Fruit fly (Drosophila melanogaster): ENCODE measurements around the gene CG33489.

CG33489 gene

DNA sequence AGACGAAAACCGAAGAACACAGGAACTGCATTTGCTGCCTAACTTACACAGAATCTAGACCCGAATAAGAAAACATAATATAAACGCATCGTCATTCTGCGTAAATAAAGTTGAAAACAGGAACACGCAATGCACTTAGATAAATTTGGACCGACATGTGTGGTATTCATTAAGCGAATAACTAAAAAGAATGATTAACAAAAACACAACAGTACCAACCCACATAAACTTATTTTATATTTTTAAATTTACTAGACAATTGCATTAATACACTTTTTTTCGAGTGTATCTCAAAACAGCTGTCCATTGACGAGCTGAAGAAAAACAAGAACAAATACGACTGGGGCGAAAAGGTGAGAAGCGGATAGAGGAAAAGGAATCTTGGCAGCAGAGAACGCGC is 22.5 kb downstream of the CG33489 start (continued):
- TF ChIP-seq Eip93F (GFP tag; optimal IDR thresholded peaks at IDR 0.05) (no peak), CG8319 (GFP tag; optimal IDR thresholded peaks at IDR 0.05) (peak; percentile 7), Blimp-1 (GFP tag; optimal IDR thresholded peaks at IDR 0.05) (no peak), dsx (GFP tag; optimal IDR thresholded peaks at IDR 0.05; ENCODE audit: poor library complexity, severe bottlenecking) (peak; percentile 68), CG3032 (tag; optimal IDR thresholded peaks at IDR 0.05) (peak; percentile 61), eg (GFP tag; IDR thresholded peaks at IDR 0.05) (peak; percentile 85), fd85E (GFP tag; optimal IDR thresholded peaks at IDR 0.05) (no peak), CG11762 (GFP tag; optimal IDR thresholded peaks at IDR 0.05; ENCODE audit: insufficient read depth) (peak; percentile 35), Sox15 (GFP tag; optimal IDR thresholded peaks at IDR 0.05) (peak; percentile 29), Ets96B (tag; optimal IDR thresholded peaks at IDR 0.05) (peak; percentile 70), CG1621 (tag; optimal IDR thresholded peaks at IDR 0.05) (peak; percentile 47), Lpt (GFP tag; optimal IDR thresholded peaks at IDR 0.05) (peak; percentile 36), CG9139 (GFP tag; optimal IDR thresholded peaks at IDR 0.05) (peak; percentile 35), dac (GFP tag; optimal IDR thresholded peaks at IDR 0.05) (peak; percentile 21), pdm3 (GFP tag; optimal IDR thresholded peaks at IDR 0.05) (peak; percentile 62), Smox (GFP tag; optimal IDR thresholded peaks at IDR 0.05) (peak; percentile 66), CG11902 (GFP tag; optimal IDR thresholded peaks at IDR 0.05) (peak; percentile 1)

DNA sequence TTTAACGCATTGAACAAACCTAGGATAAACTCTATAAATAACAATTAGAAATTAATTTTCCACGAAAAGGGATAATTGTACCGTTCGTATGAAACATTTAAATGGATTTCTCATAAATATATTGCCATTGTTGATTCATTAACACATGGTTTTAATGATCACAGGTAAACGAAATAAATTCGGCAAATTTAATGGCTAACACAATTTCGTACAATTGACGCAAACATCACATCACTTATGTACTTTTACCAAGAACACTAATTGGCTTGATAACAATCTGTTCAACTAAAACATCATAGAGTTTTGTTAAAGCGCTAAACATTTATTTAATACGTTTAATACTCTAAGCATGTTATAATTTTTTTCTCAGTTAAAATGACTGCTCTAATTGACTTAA is 23.2 kb downstream of the CG33489 start:
- TF ChIP-seq acj6 (GFP tag; optimal IDR thresholded peaks at IDR 0.05) = no peak
- TF ChIP-seq CG8632 (GFP tag; optimal IDR thresholded peaks at IDR 0.05) = no peak
- no peak for TF ChIP-seq CG10631 (GFP tag; optimal IDR thresholded peaks at IDR 0.05)
- TF ChIP-seq CG16779 (tag; optimal IDR thresholded peaks at IDR 0.05) = no peak
- TF ChIP-seq Sox102F (GFP tag; optimal IDR thresholded peaks at IDR 0.05) = no peak
- TF ChIP-seq Hr39 (GFP tag; optimal IDR thresholded peaks at IDR 0.05) = no peak
- no peak for TF ChIP-seq svp (GFP tag)
- TF ChIP-seq dac (GFP tag; optimal IDR thresholded peaks at IDR 0.05) = no peak
- no peak for TF ChIP-seq Eip93F (GFP tag; optimal IDR thresholded peaks at IDR 0.05)
- TF ChIP-seq achi (GFP tag; optimal IDR thresholded peaks at IDR 0.05) = no peak
- no peak for TF ChIP-seq CG1621 (tag; optimal IDR thresholded peaks at IDR 0.05)

DNA sequence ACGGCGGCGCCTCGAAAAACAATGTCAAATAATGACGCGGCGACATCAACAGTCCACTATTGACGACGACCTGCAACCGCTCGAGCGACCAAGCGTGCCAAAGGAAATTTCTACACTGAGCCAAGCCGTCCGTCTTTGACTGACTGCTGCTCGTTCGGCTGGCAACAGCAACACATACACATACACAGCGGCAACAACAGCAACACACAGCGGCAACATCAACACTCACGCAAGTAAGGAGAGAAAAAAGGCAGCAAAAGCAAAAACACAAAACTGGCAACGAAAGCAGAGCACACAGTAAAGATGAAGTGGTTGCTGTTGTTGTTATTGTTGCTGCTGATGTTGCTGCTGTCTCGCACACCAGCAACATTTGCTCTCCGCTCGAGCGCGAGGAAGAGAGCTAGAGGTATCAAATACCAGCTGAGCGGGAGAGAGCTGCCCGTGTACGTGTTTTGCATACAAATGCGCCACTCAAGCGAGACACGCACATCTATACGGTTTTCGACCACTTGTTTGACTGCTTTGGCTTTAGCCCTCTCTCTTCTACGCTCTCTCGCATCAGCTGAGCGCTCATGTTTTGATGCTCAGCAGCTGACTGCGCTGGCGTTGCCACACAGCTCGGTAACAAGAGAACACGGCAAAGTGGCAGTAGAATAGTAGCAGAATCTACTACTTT is 23.7 kb downstream of the CG33489 start:
- TF ChIP-seq esn (GFP tag; optimal IDR thresholded peaks at IDR 0.05) (peak; percentile 33), CG6854 (GFP tag; optimal IDR thresholded peaks at IDR 0.05) (peak; percentile 72), CG1621 (tag; optimal IDR thresholded peaks at IDR 0.05) (peak; percentile 71), acj6 (GFP tag; optimal IDR thresholded peaks at IDR 0.05) (no peak), OdsH (GFP tag; optimal IDR thresholded peaks at IDR 0.05) (no peak), Gug (GFP tag; IDR thresholded peaks at IDR 0.05) (0 out of 2 replicates have a peak, but pooled peaks have one; percentile 26), Sox102F (GFP tag; optimal IDR thresholded peaks at IDR 0.05) (peak; percentile 68), svp (GFP tag) (peak; percentile 81), Eip75B (GFP tag; optimal IDR thresholded peaks at IDR 0.05) (peak; percentile 58), fkh (GFP tag; optimal IDR thresholded peaks at IDR 0.05) (peak; percentile 71), CG9139 (GFP tag; optimal IDR thresholded peaks at IDR 0.05) (peak; percentile 75), CG10669 (GFP tag; optimal IDR thresholded peaks at IDR 0.05) (peak; percentile 43), CG6808 (GFP tag; optimal IDR thresholded peaks at IDR 0.05) (peak; percentile 62), achi (GFP tag; optimal IDR thresholded peaks at IDR 0.05) (peak; percentile 26), ss (GFP tag; optimal IDR thresholded peaks at IDR 0.05) (peak; percentile 87 to 96), CG11294 (GFP tag; IDR thresholded peaks at IDR 0.05) (no peak), Smox (GFP tag; optimal IDR thresholded peaks at IDR 0.05) (no peak), CG34406 (GFP tag; optimal IDR thresholded peaks at IDR 0.05) (peak; percentile 31), CG32006 (GFP tag; optimal IDR thresholded peaks at IDR 0.05) (peak; percentile 54), CG8632 (GFP tag; optimal IDR thresholded peaks at IDR 0.05) (peak; percentile 20), CG6792 (GFP tag; optimal IDR thresholded peaks at IDR 0.05) (peak; percentile 25), CG3032 (tag; optimal IDR thresholded peaks at IDR 0.05) (peak; percentile 27), net (GFP tag; optimal IDR thresholded peaks at IDR 0.05) (peak; percentile 81), Hr38 (GFP tag; optimal IDR thresholded peaks at IDR 0.05) (no peak), CG31627 (GFP tag; optimal IDR thresholded peaks at IDR 0.05) (no peak), fd59A (GFP tag; optimal IDR thresholded peaks at IDR 0.05) (no peak), salr (GFP tag; optimal IDR thresholded peaks at IDR 0.05) (no peak), pdm3 (GFP tag; optimal IDR thresholded peaks at IDR 0.05) (peak; percentile 15), CG15336 (GFP tag; IDR thresholded peaks at IDR 0.05) (peak; percentile 59), eg (GFP tag; IDR thresholded peaks at IDR 0.05) (peak; percentile 66; the same call in 2 of the 3 replicates), Blimp-1 (GFP tag; optimal IDR thresholded peaks at IDR 0.05) (peak; percentile 37), dac (GFP tag; optimal IDR thresholded peaks at IDR 0.05) (peak; percentile 11), CG6163 (GFP tag; IDR thresholded peaks at IDR 0.05) (peak; percentile 82)

All from whole organism, prepupa.